Worm (Caenorhabditis elegans) whole organism, L3 larva: ENCODE measurements around the gene F53G2.1.

Experiments used
- ZK546.5 ChIP-seq: sonication (generic microtip); optimal IDR thresholded peaks from 2 replicates; lab custom pipeline; 2017; ENCODE audit warnings: missing biosample characterization, missing genetic modification characterization
- aly-2 ChIP-seq: fragments of 150-350 bp; optimal IDR thresholded peaks from 2 replicates; lab custom pipeline; 2014; ENCODE audit warnings: missing biosample characterization, missing genetic modification characterization
- ama-1 ChIP-seq: fragments of 150-350 bp; optimal IDR thresholded peaks from 2 replicates; lab custom pipeline; 2018
- ceh-82 ChIP-seq: fragments of 150-350 bp; optimal IDR thresholded peaks from 2 replicates; lab custom pipeline; 2014; ENCODE audit warnings: missing biosample characterization, missing genetic modification characterization
- daf-12 ChIP-seq: fragments of 150-350 bp; optimal IDR thresholded peaks from 2 replicates; lab custom pipeline; 2014; ENCODE audit warnings: missing biosample characterization, missing genetic modification reagents, missing genetic modification characterization
- egl-5 ChIP-seq: fragments of 150-350 bp; optimal IDR thresholded peaks from 2 replicates; lab custom pipeline; 2017; ENCODE audit warnings: missing biosample characterization, missing genetic modification reagents, missing genetic modification characterization, inconsistent platforms
- elt-1 ChIP-seq: fragments of 150-350 bp; optimal IDR thresholded peaks from 2 replicates; lab custom pipeline; 2014; ENCODE audit warnings: missing biosample characterization, missing genetic modification characterization
- elt-2 ChIP-seq: sonication (generic microtip); optimal IDR thresholded peaks from 2 replicates; lab custom pipeline; 2016; ENCODE audit warnings: missing genetic modification reagents, mild to moderate bottlenecking, missing genetic modification characterization, missing compliant biosample characterization
- eor-1 ChIP-seq, 2 experiments: fragments of 150-350 bp; optimal IDR thresholded peaks; 2 replicates each; lab custom pipeline; 2014 to 2018; ENCODE audit warnings: missing biosample characterization in 2 of 2, missing genetic modification characterization in 2 of 2
- fkh-10 ChIP-seq: sonication (generic microtip); optimal IDR thresholded peaks from 2 replicates; lab custom pipeline; 2017; ENCODE audit warnings: missing biosample characterization, missing genetic modification reagents, missing genetic modification characterization
- fkh-2 ChIP-seq: fragments of 150-350 bp; optimal IDR thresholded peaks from 2 replicates; lab custom pipeline; 2014; ENCODE audit warnings: missing biosample characterization, missing genetic modification reagents, missing genetic modification characterization
- hmg-11 ChIP-seq: sonication (generic microtip); optimal IDR thresholded peaks from 2 replicates; lab custom pipeline; 2016; ENCODE audit warnings: missing genetic modification characterization, missing compliant biosample characterization
- jun-1 ChIP-seq: fragments of 150-350 bp; optimal IDR thresholded peaks from 2 replicates; lab custom pipeline; 2014; ENCODE audit warnings: missing biosample characterization, missing genetic modification reagents, missing genetic modification characterization
- lin-15B ChIP-seq: fragments of 150-350 bp; optimal IDR thresholded peaks from 2 replicates; lab custom pipeline; 2014; ENCODE audit warnings: missing biosample characterization, missing genetic modification characterization
- lin-39 ChIP-seq: fragments of 150-350 bp; optimal IDR thresholded peaks from 2 replicates; lab custom pipeline; 2018; ENCODE audit warnings: missing biosample characterization, missing genetic modification reagents, missing genetic modification characterization
- mdl-1 ChIP-seq: fragments of 150-350 bp; optimal IDR thresholded peaks from 2 replicates; lab custom pipeline; 2014; ENCODE audit warnings: missing biosample characterization, missing genetic modification characterization
- mml-1 ChIP-seq: fragments of 150-350 bp; sonication (generic microtip); optimal IDR thresholded peaks from 3 replicates; lab custom pipeline; 2014; ENCODE audit warnings: missing biosample characterization, missing genetic modification characterization
- nhr-11 ChIP-seq: fragments of 150-350 bp; optimal IDR thresholded peaks from 2 replicates; lab custom pipeline; 2014; ENCODE audit warnings: missing biosample characterization, missing genetic modification characterization
- nhr-23 ChIP-seq: fragments of 150-350 bp; optimal IDR thresholded peaks from 2 replicates; lab custom pipeline; 2014; ENCODE audit warnings: missing biosample characterization, missing genetic modification reagents, missing genetic modification characterization
- nhr-237 ChIP-seq: fragments of 150-350 bp; optimal IDR thresholded peaks from 2 replicates; lab custom pipeline; 2014; ENCODE audit warnings: missing biosample characterization, missing genetic modification characterization
- nhr-25 ChIP-seq: sonication (generic microtip); optimal IDR thresholded peaks from 2 replicates; lab custom pipeline; 2017; ENCODE audit warnings: missing biosample characterization, missing genetic modification characterization
- nhr-76 ChIP-seq: fragments of 150-350 bp; sonication (generic microtip); optimal IDR thresholded peaks from 5 replicates; lab custom pipeline; 2014; ENCODE audit warnings: missing biosample characterization, missing genetic modification characterization
- pqm-1 ChIP-seq: fragments of 150-350 bp; optimal IDR thresholded peaks from 2 replicates; lab custom pipeline; 2017; ENCODE audit warnings: missing biosample characterization, missing genetic modification characterization, inconsistent platforms
- sea-2 ChIP-seq: fragments of 150-350 bp; sonication (generic microtip); optimal IDR thresholded peaks from 4 replicates; lab custom pipeline; 2014; ENCODE audit warnings: missing biosample characterization, missing genetic modification reagents, missing genetic modification characterization
- snpc-4 ChIP-seq: fragments of 150-350 bp; optimal IDR thresholded peaks from 2 replicates; lab custom pipeline; 2014; ENCODE audit warnings: missing biosample characterization, missing genetic modification characterization
- tbx-2 ChIP-seq: sonication (generic microtip); optimal IDR thresholded peaks from 2 replicates; lab custom pipeline; 2016; ENCODE audit warnings: mild to moderate bottlenecking, missing genetic modification characterization, missing compliant biosample characterization
- unc-39 ChIP-seq: sonication (generic microtip); optimal IDR thresholded peaks from 4 replicates; lab custom pipeline; 2017; ENCODE audit warnings: missing biosample characterization, missing genetic modification characterization
- unc-62 ChIP-seq: fragments of 150-350 bp; sonication (generic microtip); optimal IDR thresholded peaks from 4 replicates; lab custom pipeline; 2014; ENCODE audit warnings: missing biosample characterization, missing genetic modification reagents, missing genetic modification characterization
- zag-1 ChIP-seq: fragments of 150-350 bp; optimal IDR thresholded peaks from 2 replicates; lab custom pipeline; 2014; ENCODE audit warnings: missing biosample characterization, missing genetic modification characterization

F53G2.1 gene

DNA sequence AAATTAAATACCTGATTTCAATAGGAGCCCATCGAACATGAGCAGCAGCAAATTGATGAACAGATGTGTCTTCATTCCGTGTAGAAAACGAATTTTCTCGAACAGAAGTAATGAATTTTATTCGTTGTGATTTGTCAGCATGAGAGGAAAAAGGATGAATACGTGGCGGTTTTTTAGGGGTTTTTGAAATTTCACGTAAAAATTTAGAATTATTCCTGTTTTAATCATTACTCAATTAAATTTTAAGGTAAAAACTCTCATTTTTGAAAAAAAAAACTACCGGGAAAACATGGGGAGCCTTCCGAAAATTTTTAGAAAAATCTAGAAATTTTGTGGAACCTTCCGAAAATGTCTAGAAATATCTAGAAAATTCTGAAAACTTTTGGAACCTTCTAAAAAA lies 49.3 kb downstream of the F53G2.1 start, which contains the start of gene K02F6.7:
Gene K02F6.7 (minus strand): TSS at position 101 of the 400 bp plus-strand sequence.
- TF ChIP-seq egl-5 (tag; lab: Kevin White, UChicago), result no peak
- TF ChIP-seq tbx-2 (tag; lab: Kevin White, UChicago), result no peak
- TF ChIP-seq unc-62, result no peak
- no peak for TF ChIP-seq jun-1 (tag; lab: Kevin White, UChicago)
- no peak for TF ChIP-seq nhr-11 (tag; lab: Kevin White, UChicago)
- TF ChIP-seq zag-1 (tag; lab: Kevin White, UChicago), result no peak
- no peak for TF ChIP-seq unc-39
- no peak for TF ChIP-seq elt-2 (tag; lab: Kevin White, UChicago)
- no peak for TF ChIP-seq nhr-76 (tag; lab: Kevin White, UChicago)
- TF ChIP-seq hmg-11 (tag; lab: Kevin White, UChicago), result no peak
- TF ChIP-seq ZK546.5, result no peak
- TF ChIP-seq sea-2 (GFP tag; lab: Kevin White, UChicago), result no peak
- no peak for TF ChIP-seq ceh-82 (tag; lab: Kevin White, UChicago)
- no peak for TF ChIP-seq nhr-23 (tag; lab: Kevin White, UChicago)
- TF ChIP-seq lin-15B (tag; lab: Kevin White, UChicago), result no peak
- TF ChIP-seq pqm-1 (tag; lab: Kevin White, UChicago), result no peak
- no peak for TF ChIP-seq ama-1 (lab: Kevin White, UChicago)
- TF ChIP-seq nhr-237 (tag; lab: Kevin White, UChicago), result no peak

DNA sequence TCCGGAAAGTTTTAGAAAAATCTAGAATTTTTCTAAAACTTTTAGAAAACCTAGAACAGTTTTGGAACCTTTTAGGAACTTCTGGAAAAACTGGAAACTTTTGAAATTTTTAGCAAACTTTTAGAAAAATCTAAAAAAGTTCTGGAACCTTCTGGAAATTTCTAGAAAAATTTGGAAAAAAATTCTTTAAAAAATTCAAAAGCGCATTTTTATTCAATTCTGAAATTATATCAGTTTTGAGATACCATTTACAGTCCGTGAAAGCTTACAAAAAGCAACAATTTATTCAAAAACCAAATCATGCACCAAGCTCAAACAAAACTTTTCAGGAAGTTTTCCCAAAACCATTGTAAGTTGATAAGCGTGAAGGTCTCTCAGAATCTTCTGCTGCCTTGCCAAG lies 49.7 kb downstream of the F53G2.1 start, which contains the start of gene K02F6.4:
Gene K02F6.4 (plus strand): TSS at position 301 of the 400 bp plus-strand sequence.
- TF ChIP-seq tbx-2 (tag; lab: Kevin White, UChicago) (no peak), aly-2 (no peak), ceh-82 (tag; lab: Kevin White, UChicago) (no peak), mdl-1 (tag; lab: Kevin White, UChicago) (no peak), mml-1 (no peak), unc-39 (no peak), sea-2 (GFP tag; lab: Kevin White, UChicago) (no peak), fkh-2 (tag; lab: Kevin White, UChicago) (no peak), nhr-25 (no peak), fkh-10 (GFP tag; lab: Kevin White, UChicago) (no peak), snpc-4 (no peak)

DNA sequence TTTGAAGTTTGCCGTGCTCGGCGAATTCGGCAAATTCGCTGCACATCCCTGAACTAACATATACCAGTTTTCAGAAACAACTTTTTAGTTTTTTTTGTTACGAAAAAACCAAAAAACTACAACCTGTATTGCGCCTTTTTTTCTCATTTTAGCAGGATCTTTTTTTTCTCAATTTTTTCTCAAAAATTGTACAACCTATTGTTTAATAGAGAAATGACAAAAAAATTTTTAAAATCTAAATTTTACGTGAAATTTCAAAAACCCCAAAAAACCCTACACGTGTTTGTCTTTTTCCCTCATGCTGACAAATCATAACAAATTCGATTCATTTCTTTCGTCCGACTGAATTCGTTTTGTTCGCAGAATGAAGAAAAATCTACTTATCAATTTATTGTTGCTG lies 57.4 kb downstream of the F53G2.1 start, which contains the start of gene K02F6.3:
Gene K02F6.3 (plus strand): TSS at position 301 of the 400 bp plus-strand sequence.
- no peak for TF ChIP-seq daf-12 (tag; lab: Kevin White, UChicago)
- no peak for TF ChIP-seq lin-39 (tag; lab: Kevin White, UChicago)
- no peak for TF ChIP-seq eor-1 (tag; optimal IDR thresholded peaks at IDR 0.05; lab: Kevin White, UChicago)
- TF ChIP-seq ZK546.5, result no peak
- TF ChIP-seq elt-1 (tag; lab: Kevin White, UChicago), result no peak
- TF ChIP-seq fkh-10 (GFP tag; lab: Kevin White, UChicago), result no peak
- TF ChIP-seq tbx-2 (tag; lab: Kevin White, UChicago), result no peak
- no peak for TF ChIP-seq aly-2
- TF ChIP-seq unc-62, result no peak
- TF ChIP-seq mml-1, result no peak
- no peak for TF ChIP-seq pqm-1 (tag; lab: Kevin White, UChicago)
- TF ChIP-seq sea-2 (GFP tag; lab: Kevin White, UChicago), result no peak
